Worm (Caenorhabditis elegans) whole organism, L1 larva: ENCODE results near the gene Y6E2A.4.

Experiments used
- C16A3.4 ChIP-seq: fragments of 150-350 bp; optimal IDR thresholded peaks from 2 replicates; lab custom pipeline; 2014; ENCODE audit warnings: missing biosample characterization, missing genetic modification characterization
- aha-1 ChIP-seq: fragments of 150-350 bp; optimal IDR thresholded peaks from 2 replicates; lab custom pipeline; 2014; ENCODE audit warnings: missing biosample characterization, missing genetic modification characterization
- ama-1 ChIP-seq: fragments of 150-350 bp; optimal IDR thresholded peaks from 2 replicates; lab custom pipeline; 2014
- ceh-82 ChIP-seq, 3 experiments: fragments of 150-350 bp in 1 of 3; sonication (generic microtip) in 2 of 3; optimal IDR thresholded peaks; 2 replicates each; lab custom pipeline; 2014 to 2017; ENCODE audit warnings: missing biosample characterization in 3 of 3, missing genetic modification characterization in 3 of 3
- ces-1 ChIP-seq: fragments of 150-350 bp; optimal IDR thresholded peaks from 2 replicates; lab custom pipeline; 2014; ENCODE audit warnings: missing biosample characterization, missing genetic modification reagents, missing genetic modification characterization
- dpl-1 ChIP-seq, 3 experiments: fragments of 150-350 bp in 2 of 3; sonication (generic microtip) in 1 of 3; optimal IDR thresholded peaks; 2 replicates each; lab custom pipeline; 2014 to 2017; ENCODE audit warnings: missing biosample characterization in 3 of 3, missing genetic modification characterization in 3 of 3, missing genetic modification reagents in 3 of 3
- egl-27 ChIP-seq, 2 experiments: fragments of 150-350 bp in 1 of 2; sonication (generic microtip); optimal IDR thresholded peaks; 3 replicates each; lab custom pipeline; 2017 to 2018; ENCODE audit warnings: missing biosample characterization in 2 of 2, missing genetic modification characterization in 2 of 2, missing genetic modification reagents in 2 of 2
- elt-3 ChIP-seq, 6 experiments: fragments of 150-350 bp in 1 of 6; sonication (generic microtip); optimal IDR thresholded peaks; 2 replicates each; lab custom pipeline; 2017 to 2018; ENCODE audit warnings: missing biosample characterization in 6 of 6, missing genetic modification characterization in 6 of 6, inconsistent platforms in 1 of 6
- lir-3 ChIP-seq: sonication (generic microtip); optimal IDR thresholded peaks from 2 replicates; lab custom pipeline; 2016; ENCODE audit warnings: mild to moderate bottlenecking, missing genetic modification characterization, moderate library complexity, missing compliant biosample characterization; ENCODE audit not compliant: poor library complexity
- lsy-2 ChIP-seq, 2 experiments: fragments of 150-350 bp; optimal IDR thresholded peaks; 2 replicates each; lab custom pipeline; 2014; ENCODE audit warnings: missing biosample characterization in 2 of 2, missing genetic modification characterization in 2 of 2
- nhr-77 ChIP-seq: fragments of 150-350 bp; optimal IDR thresholded peaks from 2 replicates; lab custom pipeline; 2014; ENCODE audit warnings: missing biosample characterization, missing genetic modification characterization
- sptf-1 ChIP-seq: fragments of 150-350 bp; optimal IDR thresholded peaks from 2 replicates; lab custom pipeline; 2014; ENCODE audit warnings: missing biosample characterization, missing genetic modification characterization
- vab-15 ChIP-seq: sonication (generic microtip); optimal IDR thresholded peaks from 2 replicates; lab custom pipeline; 2017; ENCODE audit warnings: missing genotype, mild to moderate bottlenecking, missing genetic modification characterization, missing compliant biosample characterization
- ztf-4 ChIP-seq: fragments of 150-350 bp; optimal IDR thresholded peaks from 2 replicates; lab custom pipeline; 2014; ENCODE audit warnings: missing biosample characterization, missing genetic modification characterization

DNA sequence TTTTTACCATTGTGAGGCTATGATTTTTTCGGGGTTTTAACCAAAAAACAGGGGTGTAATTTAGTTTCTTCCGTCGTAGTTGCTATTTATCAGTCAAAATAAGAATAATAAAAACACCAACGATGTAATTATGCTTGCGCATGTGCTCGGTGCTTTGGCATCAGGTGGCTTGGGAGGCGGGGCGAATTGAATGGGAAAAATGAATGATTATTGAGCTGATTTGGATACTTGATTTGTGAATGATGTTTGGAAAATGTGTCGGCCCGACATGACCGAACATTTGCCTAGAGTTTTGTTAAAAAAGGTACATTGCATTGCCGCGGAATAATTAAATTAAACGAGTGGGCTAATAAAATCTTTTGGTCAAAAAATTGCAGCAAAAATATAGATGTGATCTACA, 15.6 kb upstream of the Y6E2A.4 start, which contains the start of gene str-38:
- TF ChIP-seq aha-1 (tag; lab: Kevin White, UChicago) (no peak), lsy-2 (tag; optimal IDR thresholded peaks at IDR 0.05; lab: Kevin White, UChicago) (no peak), egl-27 (tag; optimal IDR thresholded peaks at IDR 0.05; lab: Kevin White, UChicago) (no peak), nhr-77 (tag; lab: Kevin White, UChicago) (no peak), C16A3.4 (tag; lab: Kevin White, UChicago) (no peak), lir-3 (no peak), ceh-82 (tag; optimal IDR thresholded peaks at IDR 0.05; lab: Kevin White, UChicago) (no peak), vab-15 (tag; lab: Kevin White, UChicago) (no peak), sptf-1 (tag; lab: Kevin White, UChicago) (no peak), ama-1 (no peak), elt-3 (tag; optimal IDR thresholded peaks at IDR 0.05; lab: Kevin White, UChicago) (no peak), dpl-1 (GFP tag; optimal IDR thresholded peaks at IDR 0.05; lab: Kevin White, UChicago) (no peak), ztf-4 (tag; lab: Kevin White, UChicago) (no peak), ces-1 (no peak)
